Fruit fly (Drosophila melanogaster): ENCODE measurements around the gene primo-1.

DNA sequence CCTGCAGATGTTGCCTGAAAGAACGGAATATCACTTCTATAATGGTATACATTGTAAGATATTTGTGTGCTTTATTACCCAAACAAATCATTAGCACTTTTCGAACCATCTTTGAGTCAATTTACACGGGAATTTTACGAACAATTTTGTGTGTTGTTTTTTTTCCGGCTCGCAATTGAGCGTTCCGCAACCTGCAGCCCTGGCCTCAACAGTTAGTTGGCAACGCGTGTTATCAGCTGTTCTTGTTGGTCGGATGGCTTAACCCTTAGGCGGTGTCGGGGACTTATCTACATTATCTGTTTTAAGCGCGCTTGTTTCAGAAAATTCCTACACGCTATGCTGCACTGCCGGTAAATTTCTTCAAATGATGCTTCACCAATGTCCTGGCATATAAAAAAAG lies 990 bp downstream of the primo-1 start:
- no peak for TF ChIP-seq insv (optimal IDR thresholded peaks at IDR 0.05)
- no peak for TF ChIP-seq psq (optimal IDR thresholded peaks at IDR 0.05)
